Worm (Caenorhabditis elegans): Measurements from ENCODE around the gene K10D11.6.
A peak's percentile ranks its signal among the peaks of the same experiment; 100 is the strongest.

ce11 chrIV:13027801-13028641, 38.8 kb upstream of the K10D11.6 start:
- no peak for TF ChIP-seq Y48G9A.11 (GFP tag; IDR thresholded peaks at IDR 0.05)
- no peak for TF ChIP-seq ceh-20 (GFP tag; IDR thresholded peaks at IDR 0.05)
- peak; percentile 7 for TF ChIP-seq rbr-2 (tag; optimal IDR thresholded peaks at IDR 0.05)
- TF ChIP-seq jun-1 (tag; optimal IDR thresholded peaks at IDR 0.05): no peak

Measured in whole organism, L4 larva.